Fruit fly (Drosophila melanogaster): ENCODE results near the gene Pburs.
A peak's percentile ranks its signal among the peaks of the same experiment; 100 is the strongest.

The Pburs gene

DNA sequence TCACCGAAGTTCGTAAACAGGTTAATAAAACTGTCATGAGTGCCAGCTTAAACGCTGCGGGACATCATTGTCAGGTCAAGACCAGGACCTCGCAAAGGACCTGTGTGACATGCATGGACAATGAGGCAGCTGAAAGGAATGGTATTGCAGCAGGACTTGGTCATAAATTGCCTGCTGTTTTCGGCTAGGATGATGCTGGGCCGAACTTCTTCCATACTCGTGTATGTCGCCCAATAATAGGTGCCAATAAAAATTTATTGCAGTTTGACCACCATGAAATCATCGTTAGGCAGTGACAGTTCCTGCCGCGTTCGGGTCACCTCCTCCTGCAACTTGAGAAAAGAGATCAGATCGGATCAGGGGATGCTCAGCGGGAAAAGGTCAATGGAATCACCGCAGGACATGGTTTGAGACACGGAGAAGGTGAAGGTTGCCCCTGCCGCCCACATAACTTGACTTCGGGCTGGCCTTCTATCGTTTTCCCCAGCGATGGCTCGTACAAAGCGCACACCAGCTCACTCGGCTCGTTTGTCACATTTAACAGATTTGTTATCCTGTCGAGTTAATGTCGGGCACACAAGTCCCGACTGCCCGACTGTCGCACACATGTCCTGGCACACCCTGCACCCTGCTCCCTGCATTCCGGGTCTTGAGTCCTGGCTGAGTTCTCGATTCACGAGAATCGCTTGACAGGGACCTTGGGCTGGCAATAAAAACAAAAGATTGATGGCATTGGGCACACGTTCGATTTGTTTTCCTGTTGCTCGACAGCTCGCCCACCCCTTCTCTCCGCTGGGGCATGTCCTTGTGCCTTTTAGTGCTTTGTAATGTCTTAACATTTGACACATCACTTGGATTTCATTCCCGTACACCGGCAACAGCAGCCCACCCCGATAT lies 28.7 kb upstream of the Pburs start (continued):
- TF ChIP-seq CG9215 (GFP tag; IDR thresholded peaks at IDR 0.05) (no peak), chn (GFP tag; optimal IDR thresholded peaks at IDR 0.05) (no peak), CG2889 (GFP tag; IDR thresholded peaks at IDR 0.05) (no peak), Mad (GFP tag; optimal IDR thresholded peaks at IDR 0.05) (no peak), CG42726 (GFP tag; IDR thresholded peaks at IDR 0.05; ENCODE audit: partially characterized antibody) (no peak), sr (GFP tag; IDR thresholded peaks at IDR 0.05) (no peak), scrt (GFP tag; optimal IDR thresholded peaks at IDR 0.05) (peak; percentile 59), Ets65A (GFP tag) (peak; percentile 72), CG17328 (GFP tag; IDR thresholded peaks at IDR 0.05) (no peak), Myb (GFP tag; optimal IDR thresholded peaks at IDR 0.05) (no peak), Doc2 (GFP tag; IDR thresholded peaks at IDR 0.05) (no peak), CG10979 (tag; optimal IDR thresholded peaks at IDR 0.05) (no peak), prd (optimal IDR thresholded peaks at IDR 0.05) (no peak), prd (GFP tag; IDR thresholded peaks at IDR 0.05) (peak; percentile 60; the same call in 1 of the 3 replicates), D (optimal IDR thresholded peaks at IDR 0.05) (peak; percentile 100), D (GFP tag; optimal IDR thresholded peaks at IDR 0.05) (no peak), CG7271 (tag; optimal IDR thresholded peaks at IDR 0.05) (peak; percentile 84), CG17912 (GFP tag; optimal IDR thresholded peaks at IDR 0.05) (no peak), sens (GFP tag) (peak; percentile 20), CG12219 (GFP tag; optimal IDR thresholded peaks at IDR 0.05) (no peak), Lim3 (GFP tag; IDR thresholded peaks at IDR 0.05) (no peak), sim (GFP tag; IDR thresholded peaks at IDR 0.05) (no peak), CG6683 (GFP tag; optimal IDR thresholded peaks at IDR 0.05) (no peak), Hsf (GFP tag; optimal IDR thresholded peaks at IDR 0.05) (no peak)

DNA sequence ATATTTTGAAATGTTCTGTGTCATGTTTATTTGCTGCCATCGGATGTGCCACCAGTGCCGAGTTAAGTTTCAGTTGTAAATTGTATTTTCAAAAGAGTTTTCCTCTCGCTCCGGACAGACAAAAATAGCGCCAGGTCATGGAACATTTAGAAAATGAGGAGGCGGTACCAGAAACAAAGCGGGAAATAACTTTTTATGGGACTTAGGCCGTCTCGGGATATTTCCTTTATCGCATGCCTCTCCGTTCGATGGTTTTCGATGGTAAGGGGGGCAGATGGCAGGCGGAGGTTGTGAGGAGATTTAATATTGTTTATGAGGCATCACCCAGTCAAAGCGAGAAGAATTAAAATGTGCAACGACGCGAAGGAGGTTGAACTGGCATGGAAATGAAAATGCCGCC lies 27.7 kb upstream of the Pburs start:
- TF ChIP-seq so (GFP tag; IDR thresholded peaks at IDR 0.05) (peak; percentile 53; the same call in 1 of the 3 replicates), CG7372 (GFP tag; IDR thresholded peaks at IDR 0.05) (no peak), CG10543 (GFP tag; optimal IDR thresholded peaks at IDR 0.05) (peak; percentile 25), CG2199 (GFP tag; IDR thresholded peaks at IDR 0.05) (peak; percentile 54; the same call in 2 of the 3 replicates), CG30020 (tag; optimal IDR thresholded peaks at IDR 0.05) (no peak), CG11456 (GFP tag; IDR thresholded peaks at IDR 0.05) (no peak), ara (GFP tag; IDR thresholded peaks at IDR 0.05) (no peak), CG7745 (tag; optimal IDR thresholded peaks at IDR 0.05) (peak; percentile 54), gsb-n (tag; optimal IDR thresholded peaks at IDR 0.05) (peak; percentile 2), Mad (GFP tag; optimal IDR thresholded peaks at IDR 0.05) (no peak), CG12769 (tag; optimal IDR thresholded peaks at IDR 0.05) (peak; percentile 75), Med (GFP tag) (peak; percentile 45), abd-A (tag; optimal IDR thresholded peaks at IDR 0.05) (peak; percentile 71), twi (tag; optimal IDR thresholded peaks at IDR 0.05) (peak; percentile 43), z (GFP tag; IDR thresholded peaks at IDR 0.05) (0 out of 3 replicates have a peak, but pooled peaks have one; percentile 9), CG4328 (GFP tag; optimal IDR thresholded peaks at IDR 0.05) (peak; percentile 66), crol (GFP tag; IDR thresholded peaks at IDR 0.05) (peak; percentile 70), mam (GFP tag; optimal IDR thresholded peaks at IDR 0.05) (no peak), CG9215 (GFP tag; IDR thresholded peaks at IDR 0.05) (no peak), H15 (GFP tag; IDR thresholded peaks at IDR 0.05) (no peak), Ets65A (GFP tag) (no peak), sd (tag; optimal IDR thresholded peaks at IDR 0.05) (peak; percentile 70), ATbp (GFP tag; optimal IDR thresholded peaks at IDR 0.05) (no peak), sr (GFP tag; IDR thresholded peaks at IDR 0.05) (peak; percentile 77), Abd-B (GFP tag; optimal IDR thresholded peaks at IDR 0.05) (peak; percentile 22), Hsf (GFP tag; optimal IDR thresholded peaks at IDR 0.05) (no peak), seq (GFP tag; IDR thresholded peaks at IDR 0.05) (0 out of 2 replicates have a peak, but pooled peaks have one; percentile 14)
